Fruit fly (Drosophila melanogaster) whole organism, embryonic: ENCODE measurements around the gene CG10383.

Experiments
- CG10366 ChIP-seq: fragments of 200-800 bp; sonication (Bioruptor generic); IDR thresholded peaks from 2 replicates; pipeline ENCODE4 v1.3.6; 2022; ENCODE audit warnings: missing biosample characterization, missing genetic modification characterization
- CG11456 ChIP-seq: fragments of 200-800 bp; sonication (Bioruptor generic); IDR thresholded peaks from 3 replicates; pipeline ENCODE4 v1.3.6; 2022; ENCODE audit warnings: missing biosample characterization, missing genetic modification characterization
- CG12219 ChIP-seq: fragments of 200-800 bp; sonication (Bioruptor generic); optimal IDR thresholded peaks from 3 replicates; lab custom pipeline; 2018; ENCODE audit warnings: missing biosample characterization, mild to moderate bottlenecking, missing genetic modification characterization
- CG12236 ChIP-seq: fragments of 200-800 bp; sonication (Bioruptor generic); optimal IDR thresholded peaks from 2 replicates; lab custom pipeline; 2016; ENCODE audit warnings: missing biosample characterization, missing genetic modification characterization
- CG14667 ChIP-seq: fragments of 200-800 bp; sonication (Bioruptor generic); IDR thresholded peaks from 2 replicates; pipeline ENCODE4 v1.3.6; 2022; ENCODE audit warnings: missing biosample characterization, missing genetic modification characterization
- CG14710 ChIP-seq: fragments of 200-800 bp; sonication (Bioruptor generic); optimal IDR thresholded peaks from 3 replicates; lab custom pipeline; 2019; ENCODE audit warnings: missing biosample characterization, mild to moderate bottlenecking, missing genetic modification characterization, moderate library complexity
- CG17361 ChIP-seq: fragments of 200-800 bp; sonication (Bioruptor generic); IDR thresholded peaks from 3 replicates; pipeline ENCODE4 v1.3.6; 2022; ENCODE audit warnings: missing biosample characterization, missing genetic modification characterization
- CG17802 ChIP-seq: fragments of 200-800 bp; sonication (Bioruptor generic); optimal IDR thresholded peaks from 2 replicates; lab custom pipeline; 2018; ENCODE audit warnings: missing biosample characterization, mild to moderate bottlenecking, missing genetic modification characterization, moderate library complexity
- CG18764 ChIP-seq: fragments of 200-800 bp; sonication (Bioruptor generic); optimal IDR thresholded peaks from 3 replicates; lab custom pipeline; 2016; ENCODE audit warnings: missing biosample characterization, missing genetic modification characterization
- CG2202 ChIP-seq: fragments of 200-800 bp; sonication (Bioruptor generic); optimal IDR thresholded peaks from 2 replicates; lab custom pipeline; 2018; ENCODE audit warnings: missing biosample characterization, mild to moderate bottlenecking, missing genetic modification characterization
- CG2678 ChIP-seq: fragments of 200-800 bp; sonication (Bioruptor generic); optimal IDR thresholded peaks from 3 replicates; lab custom pipeline; 2019; ENCODE audit warnings: missing biosample characterization, mild to moderate bottlenecking, missing genetic modification characterization, moderate library complexity
- CG31388 ChIP-seq: fragments of 200-800 bp; sonication (Bioruptor generic); optimal IDR thresholded peaks from 2 replicates; lab custom pipeline; 2016; ENCODE audit warnings: missing biosample characterization, missing genetic modification characterization
- CG32532 ChIP-seq: fragments of 200-800 bp; sonication (Bioruptor generic); IDR thresholded peaks from 2 replicates; pipeline ENCODE4 v1.3.6; 2022; ENCODE audit warnings: missing biosample characterization, missing genetic modification characterization
- CG3847 ChIP-seq: fragments of 200-800 bp; sonication (Bioruptor generic); IDR thresholded peaks from 2 replicates; pipeline ENCODE4 v1.3.6; 2022; ENCODE audit warnings: missing biosample characterization, missing genetic modification characterization
- CG4424 ChIP-seq: fragments of 200-800 bp; sonication (Bioruptor generic); optimal IDR thresholded peaks from 3 replicates; lab custom pipeline; 2016; ENCODE audit warnings: missing biosample characterization, missing genetic modification characterization
- CG8924 ChIP-seq: fragments of 200-800 bp; optimal IDR thresholded peaks from 3 replicates; lab custom pipeline; 2019; ENCODE audit warnings: missing biosample characterization, mild to moderate bottlenecking, missing genetic modification characterization, moderate library complexity
- Dip3 ChIP-seq: fragments of 200-800 bp; sonication (Bioruptor generic); optimal IDR thresholded peaks from 3 replicates; lab custom pipeline; 2016; ENCODE audit warnings: missing biosample characterization, missing genetic modification characterization
- Ets65A ChIP-seq: fragments of 200-800 bp; sonication (Bioruptor generic); peaks from one replicate; lab custom pipeline; 2016; ENCODE audit warnings: missing biosample characterization, missing genetic modification characterization
- Fer2 ChIP-seq: fragments of 200-800 bp; sonication (Bioruptor generic); optimal IDR thresholded peaks from 2 replicates; lab custom pipeline; 2018; ENCODE audit warnings: missing biosample characterization, mild to moderate bottlenecking, missing genetic modification characterization, moderate library complexity
- Gsc ChIP-seq: fragments of 200-800 bp; sonication (Bioruptor generic); IDR thresholded peaks from 2 replicates; pipeline ENCODE4 v1.3.6; 2022; ENCODE audit warnings: missing biosample characterization, missing genetic modification characterization
- H15 ChIP-seq: fragments of 200-800 bp; sonication (Bioruptor generic); IDR thresholded peaks from 3 replicates; pipeline ENCODE4 v1.3.6; 2022; ENCODE audit warnings: missing biosample characterization, missing genetic modification characterization
- H2.0 ChIP-seq: fragments of 200-800 bp; sonication (Bioruptor generic); IDR thresholded peaks from 2 replicates; pipeline ENCODE4 v1.3.6; 2022; ENCODE audit warnings: missing biosample characterization, missing genetic modification characterization
- Hmx ChIP-seq: fragments of 200-800 bp; sonication (Bioruptor generic); optimal IDR thresholded peaks from 2 replicates; lab custom pipeline; 2016; ENCODE audit warnings: missing biosample characterization, missing genetic modification characterization
- Hsf ChIP-seq: fragments of 200-800 bp; sonication (Bioruptor generic); optimal IDR thresholded peaks from 3 replicates; lab custom pipeline; 2016; ENCODE audit warnings: missing biosample characterization, missing genetic modification characterization
- Max ChIP-seq: fragments of 200-800 bp; sonication (Bioruptor generic); optimal IDR thresholded peaks from 2 replicates; lab custom pipeline; 2016; ENCODE audit warnings: missing biosample characterization, mild to moderate bottlenecking, missing genetic modification characterization
- Mrtf ChIP-seq: fragments of 200-800 bp; sonication (Bioruptor generic); IDR thresholded peaks from 3 replicates; pipeline ENCODE4 v1.3.6; 2022; ENCODE audit warnings: missing biosample characterization, missing genetic modification characterization
- Myb ChIP-seq: fragments of 200-800 bp; sonication (Bioruptor generic); optimal IDR thresholded peaks from 2 replicates; lab custom pipeline; 2016; ENCODE audit warnings: missing biosample characterization, missing genetic modification characterization
- Nf-YC ChIP-seq: fragments of 200-800 bp; optimal IDR thresholded peaks from 3 replicates; lab custom pipeline; 2019; ENCODE audit warnings: missing biosample characterization, mild to moderate bottlenecking, missing genetic modification characterization, moderate library complexity
- YL-1 ChIP-seq: fragments of 200-800 bp; sonication (Bioruptor generic); optimal IDR thresholded peaks from 3 replicates; lab custom pipeline; 2017; ENCODE audit warnings: missing biosample characterization, mild to moderate bottlenecking, missing genetic modification characterization
- ara ChIP-seq: fragments of 200-800 bp; sonication (Bioruptor generic); IDR thresholded peaks from 2 replicates; pipeline ENCODE4 v1.3.6; 2022; ENCODE audit warnings: missing biosample characterization, missing genetic modification characterization
- bbx ChIP-seq: fragments of 200-800 bp; sonication (Bioruptor generic); IDR thresholded peaks from 2 replicates; pipeline ENCODE4 v1.3.6; 2022; ENCODE audit warnings: missing biosample characterization, missing genetic modification characterization; ENCODE audit not compliant: partially characterized antibody
- chn ChIP-seq: fragments of 200-800 bp; sonication (Bioruptor generic); optimal IDR thresholded peaks from 2 replicates; lab custom pipeline; 2016; ENCODE audit warnings: missing biosample characterization, missing genetic modification characterization
- disco-r ChIP-seq: fragments of 200-800 bp; sonication (Bioruptor generic); optimal IDR thresholded peaks from 2 replicates; lab custom pipeline; 2016; ENCODE audit warnings: missing biosample characterization, missing genetic modification characterization
- gem ChIP-seq: fragments of 200-800 bp; sonication (Bioruptor generic); optimal IDR thresholded peaks from 2 replicates; lab custom pipeline; 2019; ENCODE audit warnings: missing biosample characterization, mild to moderate bottlenecking, missing genetic modification characterization, moderate library complexity
- inv ChIP-seq: fragments of 200-800 bp; sonication (Bioruptor generic); IDR thresholded peaks from 2 replicates; pipeline ENCODE4 v1.3.6; 2022; ENCODE audit warnings: missing biosample characterization, missing genetic modification characterization; ENCODE audit not compliant: partially characterized antibody
- ken ChIP-seq: fragments of 200-800 bp; sonication (Bioruptor generic); IDR thresholded peaks from 3 replicates; pipeline ENCODE4 v1.3.6; 2022; ENCODE audit warnings: missing biosample characterization, missing genetic modification characterization
- lab ChIP-seq: fragments of 200-800 bp; sonication (Bioruptor generic); optimal IDR thresholded peaks from 3 replicates; lab custom pipeline; 2017; ENCODE audit warnings: missing biosample characterization, missing genetic modification characterization, mild to moderate bottlenecking, moderate library complexity, missing genetic modification reagents
- luna ChIP-seq: fragments of 200-800 bp; sonication (Bioruptor generic); optimal IDR thresholded peaks from 2 replicates; lab custom pipeline; 2016; ENCODE audit warnings: missing biosample characterization, missing genetic modification characterization
- nom ChIP-seq: fragments of 200-800 bp; sonication (Bioruptor generic); optimal IDR thresholded peaks from 2 replicates; lab custom pipeline; 2017; ENCODE audit warnings: missing biosample characterization, missing genetic modification characterization, mild to moderate bottlenecking, moderate library complexity, missing genetic modification reagents
- onecut ChIP-seq: fragments of 200-800 bp; sonication (Bioruptor generic); IDR thresholded peaks from 2 replicates; pipeline ENCODE4 v1.3.6; 2022; ENCODE audit warnings: missing biosample characterization, missing genetic modification characterization
- org-1 ChIP-seq: fragments of 200-800 bp; sonication (Bioruptor generic); optimal IDR thresholded peaks from 2 replicates; lab custom pipeline; 2017; ENCODE audit warnings: missing biosample characterization, missing genetic modification characterization
- pum ChIP-seq: fragments of 200-800 bp; sonication (Bioruptor generic); optimal IDR thresholded peaks from 2 replicates; lab custom pipeline; 2016; ENCODE audit warnings: missing biosample characterization, missing genetic modification characterization
- ssp ChIP-seq: fragments of 200-800 bp; sonication (Bioruptor generic); IDR thresholded peaks from 2 replicates; pipeline ENCODE4 v1.3.6; 2022; ENCODE audit warnings: missing biosample characterization, missing genetic modification characterization
- tll ChIP-seq, 2 experiments: fragments of 200-800 bp in 1 of 2; fragments of >200 bp in 1 of 2; sonication (Bioruptor generic) in 1 of 2; optimal IDR thresholded peaks; 2 replicates each; lab custom pipeline; 2017 to 2019; ENCODE audit warnings: missing biosample characterization in 2 of 2, missing genetic modification characterization in 2 of 2, mild to moderate bottlenecking in 1 of 2, moderate library complexity in 1 of 2
- ttk ChIP-seq: fragments of 200-800 bp; sonication (Bioruptor generic); IDR thresholded peaks from 2 replicates; pipeline ENCODE4 v2.1.2; 2022; ENCODE audit warnings: missing biosample characterization, missing genetic modification characterization
- vnd ChIP-seq: fragments of 200-800 bp; sonication (Bioruptor generic); IDR thresholded peaks from 3 replicates; pipeline ENCODE4 v1.3.6; 2022; ENCODE audit warnings: missing biosample characterization, missing genetic modification characterization; ENCODE audit not compliant: partially characterized antibody

CG10383 gene

DNA sequence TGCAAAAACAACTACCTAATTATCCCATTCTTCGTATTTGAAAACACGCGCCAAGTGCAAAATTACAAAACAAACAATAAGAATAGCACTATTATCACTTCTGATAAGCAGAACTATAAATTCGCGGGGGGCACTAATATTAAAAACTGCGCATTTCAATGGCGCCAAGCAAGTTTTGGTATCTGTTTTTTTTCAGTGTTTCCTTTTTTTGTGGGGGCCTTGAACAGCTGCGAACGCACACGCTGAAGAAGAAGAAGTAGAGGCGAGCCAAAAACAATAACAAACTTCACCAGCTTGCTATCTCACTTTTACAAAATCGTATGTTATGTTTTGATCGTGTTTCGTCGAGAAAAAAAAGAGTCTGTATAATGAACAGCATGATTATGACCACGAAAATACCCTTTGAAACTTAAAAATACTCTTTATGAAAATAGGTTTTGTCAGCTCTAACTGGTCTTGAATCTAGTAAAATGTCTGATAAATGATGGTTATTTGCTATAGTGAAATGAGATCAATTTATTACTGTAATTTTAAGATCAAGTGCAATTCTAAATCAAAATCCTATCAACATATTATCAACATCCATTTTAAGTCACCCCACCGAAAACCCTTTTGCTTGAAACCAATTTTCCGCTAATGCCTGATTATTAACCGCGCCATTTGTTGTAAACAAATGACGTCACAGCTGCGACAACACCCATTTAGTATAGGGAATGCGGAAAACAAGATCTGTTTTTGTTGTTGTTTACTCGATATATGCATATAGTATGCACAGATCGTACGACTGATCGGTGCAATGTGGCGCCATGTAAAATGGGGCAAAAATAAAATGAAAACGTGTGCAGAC is 1.3 kb downstream of the CG10383 start (continued):
- TF ChIP-seq YL-1 (GFP tag; lab: Kevin White, UChicago) (peak; percentile 12), Myb (GFP tag; lab: Kevin White, UChicago) (peak; percentile 40), vnd (GFP tag; lab: Robert Waterston, UW) (no peak), bbx (GFP tag; lab: Robert Waterston, UW) (no peak), disco-r (GFP tag; lab: Kevin White, UChicago) (peak; percentile 3), H15 (GFP tag; lab: Robert Waterston, UW) (peak; percentile 68; the same call in 2 of the 3 replicates), CG4424 (peak; percentile 63), luna (GFP tag; lab: Kevin White, UChicago) (peak; percentile 0), chn (GFP tag; lab: Kevin White, UChicago) (peak; percentile 49), gem (peak; percentile 65), CG32532 (GFP tag; lab: Robert Waterston, UW) (peak; percentile 73), tll (GFP tag; optimal IDR thresholded peaks at IDR 0.05; lab: Kevin White, UChicago) (no peak), Hsf (GFP tag; lab: Kevin White, UChicago) (peak; percentile 51), CG14667 (GFP tag; lab: Robert Waterston, UW) (0 out of 2 replicates have a peak, but pooled peaks have one; percentile 20), ken (0 out of 3 replicates have a peak, but pooled peaks have one; percentile 47), Fer2 (tag; lab: Kevin White, UChicago) (no peak), Nf-YC (tag; lab: Kevin White, UChicago) (peak; percentile 44), H2.0 (GFP tag; lab: Robert Waterston, UW) (peak; percentile 57), Mrtf (GFP tag; lab: Robert Waterston, UW) (peak; percentile 55; the same call in 2 of the 3 replicates), Ets65A (peak; percentile 89), onecut (GFP tag; lab: Robert Waterston, UW) (peak; percentile 24; the same call in 1 of the 2 replicates), CG18764 (GFP tag; lab: Kevin White, UChicago) (peak; percentile 63), lab (GFP tag; lab: Kevin White, UChicago) (peak; percentile 81), CG14710 (tag; lab: Kevin White, UChicago) (peak; percentile 49), pum (GFP tag; lab: Kevin White, UChicago) (peak; percentile 27), Hmx (GFP tag; lab: Kevin White, UChicago) (no peak), CG11456 (GFP tag; lab: Robert Waterston, UW) (peak; percentile 81), ttk (no peak), org-1 (GFP tag; lab: Kevin White, UChicago) (peak; percentile 68), ssp (GFP tag; lab: Robert Waterston, UW) (no peak), CG10366 (GFP tag; lab: Robert Waterston, UW) (peak; percentile 68), CG8924 (peak; percentile 60), Dip3 (peak; percentile 61), inv (GFP tag; lab: Robert Waterston, UW) (no peak), CG2202 (no peak), CG17802 (tag; lab: Kevin White, UChicago) (peak; percentile 37), CG17361 (GFP tag; lab: Robert Waterston, UW) (peak; percentile 71), CG3847 (GFP tag; lab: Robert Waterston, UW) (0 out of 2 replicates have a peak, but pooled peaks have one; percentile 13), CG31388 (GFP tag; lab: Kevin White, UChicago) (peak; percentile 35), CG12236 (peak; percentile 35), ara (GFP tag; lab: Robert Waterston, UW) (peak; percentile 64), Max (GFP tag; lab: Kevin White, UChicago) (peak; percentile 18), nom (GFP tag; lab: Kevin White, UChicago) (peak; percentile 49), CG2678 (tag; lab: Kevin White, UChicago) (peak; percentile 46), CG12219 (GFP tag; lab: Kevin White, UChicago) (peak; percentile 58), Gsc (0 out of 2 replicates have a peak, but pooled peaks have one; percentile 14)
